Worm (Caenorhabditis elegans) whole organism, L4/young adult: Measurements from ENCODE around the gene F46B6.12.

Source experiments
- dao-5 ChIP-seq: sonication (generic microtip); optimal IDR thresholded peaks from 2 replicates; lab custom pipeline; 2016; ENCODE audit warnings: missing genotype, missing genetic modification characterization, moderate library complexity, missing compliant biosample characterization
- him-1 ChIP-seq: sonication (generic microtip); optimal IDR thresholded peaks from 2 replicates; lab custom pipeline; 2016; ENCODE audit warnings: missing genotype, missing genetic modification reagents, missing genetic modification characterization, missing compliant biosample characterization

DNA sequence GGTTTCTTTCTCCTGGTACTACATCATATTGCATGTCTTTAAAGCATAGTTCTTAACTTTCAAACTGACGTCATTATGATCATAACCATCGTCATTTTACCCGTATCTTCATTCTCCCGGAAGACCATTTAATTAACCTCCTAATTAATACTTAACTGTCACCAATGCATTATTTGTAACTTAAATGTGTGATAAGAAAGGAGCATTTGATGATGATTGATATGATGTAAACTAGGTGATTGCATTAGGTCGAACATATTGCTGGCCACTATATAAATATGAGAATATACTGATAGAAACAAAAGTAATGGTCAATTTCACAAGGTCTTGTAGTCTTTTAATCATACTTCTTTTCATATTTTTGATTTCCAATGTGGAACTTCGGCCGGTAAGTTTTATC is 19.4 kb downstream of the F46B6.12 start, which contains the start of gene hrg-3:
- TF ChIP-seq him-1 (tag; lab: Kevin White, UChicago) (no peak), dao-5 (tag; lab: Kevin White, UChicago) (no peak)
